Worm (Caenorhabditis elegans) whole organism, L1 larva: ENCODE data around the gene F41E6.17.

Source experiments
- blmp-1 ChIP-seq: fragments of 150-350 bp; optimal IDR thresholded peaks from 2 replicates; lab custom pipeline; 2014; ENCODE audit warnings: missing biosample characterization, missing genetic modification characterization
- elt-2 ChIP-seq: sonication (generic microtip); optimal IDR thresholded peaks from 2 replicates; lab custom pipeline; 2016; ENCODE audit warnings: missing genetic modification characterization, mild to moderate bottlenecking, inconsistent platforms, missing compliant biosample characterization, missing genetic modification reagents
- fkh-4 ChIP-seq: sonication (generic microtip); optimal IDR thresholded peaks from 2 replicates; lab custom pipeline; 2016; ENCODE audit warnings: missing compliant biosample characterization, missing genetic modification characterization, borderline replicate concordance
- lin-14 ChIP-seq: fragments of 200-800 bp; sonication (Bioruptor generic); optimal IDR thresholded peaks from 2 replicates; lab custom pipeline; 2018; ENCODE audit warnings: mild to moderate bottlenecking, missing genetic modification characterization, moderate library complexity, missing compliant biosample characterization
- lir-3 ChIP-seq: sonication (generic microtip); optimal IDR thresholded peaks from 2 replicates; lab custom pipeline; 2016; ENCODE audit warnings: mild to moderate bottlenecking, missing genetic modification characterization, moderate library complexity, missing compliant biosample characterization; ENCODE audit not compliant: poor library complexity
- mep-1 ChIP-seq: fragments of 150-350 bp; optimal IDR thresholded peaks from 2 replicates; lab custom pipeline; 2014; ENCODE audit warnings: missing biosample characterization, missing genetic modification characterization
- nhr-28 ChIP-seq: fragments of 150-350 bp; optimal IDR thresholded peaks from 2 replicates; lab custom pipeline; 2014; ENCODE audit warnings: missing biosample characterization, missing genetic modification characterization
- skn-1 ChIP-seq: fragments of 150-350 bp; optimal IDR thresholded peaks from 2 replicates; lab custom pipeline; 2014; ENCODE audit warnings: missing biosample characterization, missing genetic modification characterization

- TF ChIP-seq elt-2 (tag; lab: Kevin White, UChicago) (no peak), lir-3 (no peak), mep-1 (tag; lab: Kevin White, UChicago) (no peak), nhr-28 (tag; lab: Kevin White, UChicago) (no peak), blmp-1 (tag; lab: Kevin White, UChicago) (peak; percentile 80), lin-14 (GFP tag; lab: Kevin White, UChicago) (no peak), skn-1 (no peak), fkh-4 (tag; lab: Kevin White, UChicago) (no peak)
Observed at ce11 chrV:8668224-8668623, 44.3 kb downstream of the F41E6.17 start.
